Comparison of ENCODE assay signal across 1 fruit fly cellular context in the genomic region with DNA sequence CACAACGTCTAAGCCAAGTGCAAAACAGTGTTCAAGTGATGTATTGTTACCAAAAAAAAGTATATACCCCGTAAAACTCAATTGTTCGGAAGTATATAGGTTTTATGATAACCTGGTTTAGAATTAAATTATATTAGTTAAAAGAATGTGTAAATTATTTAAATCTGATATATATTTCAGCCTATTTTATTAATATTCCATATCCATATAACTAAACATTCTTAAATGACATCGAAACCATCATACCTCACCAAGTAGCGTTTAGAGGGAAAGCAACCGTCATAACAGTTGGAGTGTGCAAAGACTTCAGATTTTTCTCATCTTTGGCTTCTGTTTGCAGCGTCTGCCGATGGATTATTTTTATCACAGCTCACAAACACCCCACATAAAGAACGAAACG.
TF ChIP-seq lines count a peak whose summit lies in the region.

No protein-coding gene starts in this region.

TF ChIP-seq in whole organism, embryonic, 481 proteins besides CTCF, POLR2A, EP300 and RAD21 (continued from another document):
- TF ChIP-seq eve (GFP tag; optimal IDR thresholded peaks at IDR 0.05; lab: Kevin White, UChicago): peak in 1 of 2 experiments; percentile 62
- TF ChIP-seq D19A (tag; optimal IDR thresholded peaks at IDR 0.05; lab: Kevin White, UChicago): peak; percentile 84
- no peak for TF ChIP-seq Dref (GFP tag; IDR thresholded peaks at IDR 0.05; lab: Robert Waterston, UW)
- peak in 1 of 3 experiments; percentile 16 for TF ChIP-seq Stat92E (GFP tag; optimal IDR thresholded peaks at IDR 0.05; lab: Kevin White, UChicago)
- peak; percentile 51 for TF ChIP-seq cwo (GFP tag; optimal IDR thresholded peaks at IDR 0.05; lab: Kevin White, UChicago)
- peak; percentile 94 for TF ChIP-seq Xrp1 (GFP tag; IDR thresholded peaks at IDR 0.05; lab: Robert Waterston, UW)
- peak; percentile 66 for TF ChIP-seq CG6683 (GFP tag; optimal IDR thresholded peaks at IDR 0.05; lab: Kevin White, UChicago)
- peak; percentile 44 for TF ChIP-seq Vsx1 (GFP tag; optimal IDR thresholded peaks at IDR 0.05; lab: Kevin White, UChicago)
- TF ChIP-seq sisA (GFP tag; IDR thresholded peaks at IDR 0.05; lab: Robert Waterston, UW): peak; percentile 77
- TF ChIP-seq CG16813 (GFP tag; IDR thresholded peaks at IDR 0.05; lab: Robert Waterston, UW; ENCODE audit: partially characterized antibody): no peak
- peak; percentile 28 for TF ChIP-seq Jarid2 (GFP tag; optimal IDR thresholded peaks at IDR 0.05; lab: Kevin White, UChicago)
- TF ChIP-seq Dbx (GFP tag; IDR thresholded peaks at IDR 0.05; lab: Robert Waterston, UW): peak; percentile 76
- TF ChIP-seq psq (GFP tag; optimal IDR thresholded peaks at IDR 0.05; lab: Kevin White, UChicago): peak; percentile 41
- peak; percentile 57; the same call in 1 of the 2 replicates for TF ChIP-seq CG43689 (GFP tag; IDR thresholded peaks at IDR 0.05; lab: Robert Waterston, UW)
- peak; percentile 54 for TF ChIP-seq CG6813 (GFP tag; optimal IDR thresholded peaks at IDR 0.05; lab: Kevin White, UChicago)
- peak; percentile 78 for TF ChIP-seq esg (GFP tag; conservative IDR thresholded peaks at IDR 0.05; lab: Robert Waterston, UW)
- no peak for TF ChIP-seq CG3065 (GFP tag; optimal IDR thresholded peaks at IDR 0.05; lab: Kevin White, UChicago)
- peak; percentile 77 for TF ChIP-seq Rfx (GFP tag; IDR thresholded peaks at IDR 0.05; lab: Robert Waterston, UW)
- peak; percentile 73 for TF ChIP-seq CG10209 (GFP tag; optimal IDR thresholded peaks at IDR 0.05; lab: Kevin White, UChicago)
- TF ChIP-seq tup (GFP tag; optimal IDR thresholded peaks at IDR 0.05; lab: Kevin White, UChicago): no peak
- TF ChIP-seq twi (tag; optimal IDR thresholded peaks at IDR 0.05; lab: Kevin White, UChicago): peak; percentile 67
- TF ChIP-seq CG7271 (tag; optimal IDR thresholded peaks at IDR 0.05; lab: Kevin White, UChicago): peak; percentile 79
- peak; percentile 53 for TF ChIP-seq CG4707 (GFP tag; optimal IDR thresholded peaks at IDR 0.05; lab: Kevin White, UChicago)
- peak; percentile 88 for TF ChIP-seq CG18599 (GFP tag; optimal IDR thresholded peaks at IDR 0.05; lab: Kevin White, UChicago)
- no peak for TF ChIP-seq pan (optimal IDR thresholded peaks at IDR 0.05; lab: Kevin White, UChicago)
- TF ChIP-seq pan (GFP tag; optimal IDR thresholded peaks at IDR 0.05 in 1 of 2, IDR thresholded peaks at IDR 0.05 in 1 of 2): peak in 1 of 2 experiments; percentile 90
- peak; percentile 88 for TF ChIP-seq Drgx (GFP tag; IDR thresholded peaks at IDR 0.05; lab: Robert Waterston, UW)
- peak; percentile 42; the same call in 1 of the 2 replicates for TF ChIP-seq bowl (GFP tag; IDR thresholded peaks at IDR 0.05; lab: Robert Waterston, UW)
- TF ChIP-seq zen (tag; optimal IDR thresholded peaks at IDR 0.05; lab: Kevin White, UChicago): peak; percentile 91
- peak; percentile 14; the same call in 1 of the 2 replicates for TF ChIP-seq CG4360 (GFP tag; IDR thresholded peaks at IDR 0.05; lab: Robert Waterston, UW)
- TF ChIP-seq CG12299 (tag; optimal IDR thresholded peaks at IDR 0.05; lab: Kevin White, UChicago): peak; percentile 68
- peak; percentile 71; the same call in 1 of the 3 replicates for TF ChIP-seq jigr1 (GFP tag; IDR thresholded peaks at IDR 0.05; lab: Robert Waterston, UW)
- TF ChIP-seq Max (GFP tag; optimal IDR thresholded peaks at IDR 0.05; lab: Kevin White, UChicago): peak; percentile 13
- TF ChIP-seq slbo (GFP tag; IDR thresholded peaks at IDR 0.05; lab: Robert Waterston, UW): peak; percentile 90
- TF ChIP-seq eyg (GFP tag; optimal IDR thresholded peaks at IDR 0.05; lab: Kevin White, UChicago): no peak
- peak; percentile 61 for TF ChIP-seq CG18619 (GFP tag; optimal IDR thresholded peaks at IDR 0.05; lab: Kevin White, UChicago)
- TF ChIP-seq CG33557 (GFP tag; optimal IDR thresholded peaks at IDR 0.05; lab: Kevin White, UChicago): peak; percentile 77
- TF ChIP-seq CG7786 (GFP tag; optimal IDR thresholded peaks at IDR 0.05; lab: Kevin White, UChicago): no peak
- 0 out of 2 replicates have a peak, but pooled peaks have one; percentile 25 for TF ChIP-seq CG10321 (GFP tag; IDR thresholded peaks at IDR 0.05; lab: Robert Waterston, UW)
- peak; percentile 55 for TF ChIP-seq Med (GFP tag; lab: Kevin White, UChicago)
- TF ChIP-seq B-H1 (GFP tag; IDR thresholded peaks at IDR 0.05; lab: Robert Waterston, UW): peak; percentile 66
- TF ChIP-seq CG1233 (GFP tag; optimal IDR thresholded peaks at IDR 0.05; lab: Kevin White, UChicago): peak; percentile 56
- TF ChIP-seq Pdp1 (GFP tag; optimal IDR thresholded peaks at IDR 0.05; lab: Kevin White, UChicago): peak in 1 of 2 experiments; percentile 26
- TF ChIP-seq caup (GFP tag; optimal IDR thresholded peaks at IDR 0.05; lab: Kevin White, UChicago; ENCODE audit: severe bottlenecking): peak; percentile 70
- no peak for TF ChIP-seq NK7.1 (GFP tag; optimal IDR thresholded peaks at IDR 0.05; lab: Kevin White, UChicago)
- TF ChIP-seq CG18262 (tag; optimal IDR thresholded peaks at IDR 0.05; lab: Kevin White, UChicago): peak; percentile 89
- peak; percentile 81 for TF ChIP-seq ap (GFP tag; IDR thresholded peaks at IDR 0.05; lab: Robert Waterston, UW)
- no peak for TF ChIP-seq CG8944 (GFP tag; optimal IDR thresholded peaks at IDR 0.05; lab: Kevin White, UChicago)
- TF ChIP-seq Oli (tag; optimal IDR thresholded peaks at IDR 0.05; lab: Kevin White, UChicago): peak; percentile 80
- TF ChIP-seq gro (GFP tag; optimal IDR thresholded peaks at IDR 0.05; lab: Kevin White, UChicago): no peak
- TF ChIP-seq CG32767 (GFP tag; IDR thresholded peaks at IDR 0.05; lab: Robert Waterston, UW): peak; percentile 76
- peak; percentile 43 for TF ChIP-seq CG6654 (GFP tag; optimal IDR thresholded peaks at IDR 0.05; lab: Kevin White, UChicago)
- TF ChIP-seq pfk (GFP tag; optimal IDR thresholded peaks at IDR 0.05; lab: Kevin White, UChicago): no peak
- TF ChIP-seq pita (GFP tag; optimal IDR thresholded peaks at IDR 0.05; lab: Kevin White, UChicago): no peak
- TF ChIP-seq Hr51 (GFP tag; optimal IDR thresholded peaks at IDR 0.05; lab: Kevin White, UChicago): peak; percentile 26 to 88
- peak; percentile 45; the same call in 1 of the 3 replicates for TF ChIP-seq ken (GFP tag; IDR thresholded peaks at IDR 0.05; lab: Robert Waterston, UW)
- TF ChIP-seq Hmx (GFP tag; optimal IDR thresholded peaks at IDR 0.05; lab: Kevin White, UChicago): no peak
- no peak for TF ChIP-seq wek (GFP tag; optimal IDR thresholded peaks at IDR 0.05; lab: Kevin White, UChicago)
- peak; percentile 1 for TF ChIP-seq CG10543 (GFP tag; optimal IDR thresholded peaks at IDR 0.05; lab: Kevin White, UChicago)
- peak; percentile 81 for TF ChIP-seq Atf6 (GFP tag; IDR thresholded peaks at IDR 0.05; lab: Robert Waterston, UW)
- peak; percentile 61; the same call in 1 of the 2 replicates for TF ChIP-seq Nf-YA (GFP tag; IDR thresholded peaks at IDR 0.05; lab: Robert Waterston, UW)
- TF ChIP-seq rib (GFP tag; IDR thresholded peaks at IDR 0.05; lab: Robert Waterston, UW): 0 out of 2 replicates have a peak, but pooled peaks have one; percentile 30
- peak; percentile 71 for TF ChIP-seq trem (tag; optimal IDR thresholded peaks at IDR 0.05; lab: Kevin White, UChicago)
- TF ChIP-seq CG11247 (GFP tag; IDR thresholded peaks at IDR 0.05; lab: Robert Waterston, UW): peak; percentile 78
- peak; percentile 72 for TF ChIP-seq CG14667 (GFP tag; IDR thresholded peaks at IDR 0.05; lab: Robert Waterston, UW)
- no peak for TF ChIP-seq hkb (optimal IDR thresholded peaks at IDR 0.05; lab: Kevin White, UChicago)
- peak; percentile 84 for TF ChIP-seq hkb (GFP tag; IDR thresholded peaks at IDR 0.05; lab: Robert Waterston, UW)
- TF ChIP-seq Ravus (GFP tag; IDR thresholded peaks at IDR 0.05; lab: Robert Waterston, UW): peak; percentile 27; the same call in 1 of the 2 replicates
- no peak for TF ChIP-seq grn (GFP tag; optimal IDR thresholded peaks at IDR 0.05; lab: Kevin White, UChicago)
- TF ChIP-seq BEAF-32 (GFP tag; optimal IDR thresholded peaks at IDR 0.05; lab: Kevin White, UChicago): no peak
- TF ChIP-seq tio (GFP tag; optimal IDR thresholded peaks at IDR 0.05; lab: Kevin White, UChicago): peak; percentile 59
- TF ChIP-seq CG4820 (GFP tag; optimal IDR thresholded peaks at IDR 0.05; lab: Kevin White, UChicago): peak; percentile 40
- peak; percentile 83 for TF ChIP-seq CG11695 (GFP tag; IDR thresholded peaks at IDR 0.05; lab: Robert Waterston, UW)
- peak; percentile 60; the same call in 1 of the 2 replicates for TF ChIP-seq Oaz (GFP tag; IDR thresholded peaks at IDR 0.05; lab: Robert Waterston, UW)
- TF ChIP-seq wor (GFP tag; IDR thresholded peaks at IDR 0.05; lab: Robert Waterston, UW): peak; percentile 39; the same call in 1 of the 2 replicates
- no peak for TF ChIP-seq Atf3 (GFP tag; optimal IDR thresholded peaks at IDR 0.05; lab: Kevin White, UChicago)
- peak; percentile 54 for TF ChIP-seq CG10462 (GFP tag; optimal IDR thresholded peaks at IDR 0.05; lab: Kevin White, UChicago)
- peak; percentile 77 for TF ChIP-seq CG11093 (GFP tag; IDR thresholded peaks at IDR 0.05; lab: Robert Waterston, UW)
- peak; percentile 73 for TF ChIP-seq Dek (tag; optimal IDR thresholded peaks at IDR 0.05; lab: Kevin White, UChicago)
- peak; percentile 26 for TF ChIP-seq ems (GFP tag; optimal IDR thresholded peaks at IDR 0.05; lab: Kevin White, UChicago)
- TF ChIP-seq nmo (GFP tag; optimal IDR thresholded peaks at IDR 0.05; lab: Kevin White, UChicago): peak; percentile 86
